Worm (Caenorhabditis elegans) whole organism, L2 larva: ENCODE results near the gene F46B3.1.

ENCODE experiments used
- aly-2 ChIP-seq: fragments of 150-350 bp; optimal IDR thresholded peaks from 2 replicates; lab custom pipeline; 2014; ENCODE audit warnings: missing biosample characterization, missing genetic modification characterization
- ceh-16 ChIP-seq: fragments of 150-350 bp; optimal IDR thresholded peaks from 2 replicates; lab custom pipeline; 2014; ENCODE audit warnings: missing biosample characterization, missing genetic modification characterization
- ceh-82 ChIP-seq: fragments of 150-350 bp; optimal IDR thresholded peaks from 2 replicates; lab custom pipeline; 2014; ENCODE audit warnings: missing biosample characterization, missing genetic modification characterization
- nhr-10 ChIP-seq: sonication (generic microtip); optimal IDR thresholded peaks from 2 replicates; lab custom pipeline; 2017; ENCODE audit warnings: missing biosample characterization, missing genetic modification characterization
- nhr-12 ChIP-seq: fragments of 150-350 bp; optimal IDR thresholded peaks from 2 replicates; lab custom pipeline; 2014; ENCODE audit warnings: missing biosample characterization, missing genetic modification characterization

ce11 chrV:20639294-20639693 lies 42.3 kb upstream of the F46B3.1 start, which contains the start of gene srxa-14:
- no peak for TF ChIP-seq ceh-82
- no peak for TF ChIP-seq nhr-12 (tag; lab: Kevin White, UChicago)
- no peak for TF ChIP-seq ceh-16 (tag; lab: Kevin White, UChicago)
- TF ChIP-seq nhr-10 (tag; lab: Kevin White, UChicago) = no peak
- TF ChIP-seq aly-2 (tag; lab: Kevin White, UChicago) = no peak
